Worm (Caenorhabditis elegans) whole organism, L1 larva: Measurements from ENCODE around the gene tat-6.

Experiments
- ceh-8 ChIP-seq: fragments of 200-800 bp; sonication (Bioruptor generic); optimal IDR thresholded peaks from 2 replicates; lab custom pipeline; 2018; ENCODE audit warnings: mild to moderate bottlenecking, missing genetic modification characterization, moderate library complexity, missing compliant biosample characterization
- elt-2 ChIP-seq: sonication (generic microtip); optimal IDR thresholded peaks from 2 replicates; lab custom pipeline; 2016; ENCODE audit warnings: missing genetic modification characterization, mild to moderate bottlenecking, inconsistent platforms, missing compliant biosample characterization, missing genetic modification reagents
- mef-2 ChIP-seq: fragments of 150-350 bp; optimal IDR thresholded peaks from 2 replicates; lab custom pipeline; 2014; ENCODE audit warnings: missing biosample characterization, missing genetic modification characterization

ce11 chrV:3158379-3158778, 29.5 kb downstream of the tat-6 start:
- TF ChIP-seq elt-2 (no peak), mef-2 (no peak), ceh-8 (no peak)
